Fruit fly (Drosophila melanogaster) S2 (cell line): ENCODE measurements around the gene Pez.

Experiments used
- CG8478 ChIP-seq: fragments of >200 bp; optimal IDR thresholded peaks from 2 replicates; lab custom pipeline; 2018
- CTCF ChIP-seq, 2 experiments: fragments of >200 bp; optimal IDR thresholded peaks; 2 replicates each; lab custom pipeline; 2018

Pez gene

DNA sequence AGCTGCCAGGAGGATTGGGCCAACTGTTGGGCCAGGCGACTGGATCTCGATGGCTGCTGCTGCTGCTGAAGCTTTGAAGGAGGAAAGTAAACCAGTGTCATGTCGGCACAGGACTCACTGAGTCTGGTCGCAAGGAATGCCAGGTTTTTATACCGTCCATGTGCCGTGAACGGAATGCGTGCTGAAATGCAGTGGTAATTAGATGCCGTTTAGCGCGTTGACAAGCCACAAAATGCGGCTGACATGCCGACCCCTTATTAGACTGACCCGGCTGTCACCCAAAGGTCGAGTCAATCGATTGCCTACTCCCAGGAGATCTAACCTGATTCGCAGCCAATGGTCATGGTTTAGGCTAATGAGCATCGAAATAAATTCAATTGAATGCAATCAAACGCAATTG is 15.8 kb upstream of the Pez start, which contains the start of gene ppk7:
Gene ppk7 (minus strand): TSS at position 101 of the 400 bp plus-strand sequence.
- TF ChIP-seq CG8478 (lab: Kevin White, UChicago) (no peak), CTCF (optimal IDR thresholded peaks at IDR 0.05; lab: Kevin White, UChicago) (no peak)

DNA sequence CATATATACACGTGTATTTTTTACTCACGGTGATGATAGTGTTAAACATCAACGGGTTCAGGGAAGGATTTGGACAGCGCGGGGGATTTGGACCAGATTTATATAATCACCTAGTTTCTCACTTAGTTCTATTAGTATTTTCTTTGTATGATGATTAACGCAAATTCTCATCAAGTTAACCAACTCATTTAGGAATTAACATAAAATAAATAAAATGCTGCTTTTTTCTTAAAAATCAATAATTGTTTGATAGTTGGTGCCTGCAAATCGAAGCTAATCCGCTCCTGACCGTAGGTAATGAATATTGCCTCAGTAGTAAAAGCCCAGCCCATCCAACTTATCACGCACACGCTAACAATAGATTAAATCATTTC is 13.3 kb upstream of the Pez start:
- TF ChIP-seq CG8478 (lab: Kevin White, UChicago): no peak
- TF ChIP-seq CTCF (optimal IDR thresholded peaks at IDR 0.05; lab: Kevin White, UChicago): no peak

DNA sequence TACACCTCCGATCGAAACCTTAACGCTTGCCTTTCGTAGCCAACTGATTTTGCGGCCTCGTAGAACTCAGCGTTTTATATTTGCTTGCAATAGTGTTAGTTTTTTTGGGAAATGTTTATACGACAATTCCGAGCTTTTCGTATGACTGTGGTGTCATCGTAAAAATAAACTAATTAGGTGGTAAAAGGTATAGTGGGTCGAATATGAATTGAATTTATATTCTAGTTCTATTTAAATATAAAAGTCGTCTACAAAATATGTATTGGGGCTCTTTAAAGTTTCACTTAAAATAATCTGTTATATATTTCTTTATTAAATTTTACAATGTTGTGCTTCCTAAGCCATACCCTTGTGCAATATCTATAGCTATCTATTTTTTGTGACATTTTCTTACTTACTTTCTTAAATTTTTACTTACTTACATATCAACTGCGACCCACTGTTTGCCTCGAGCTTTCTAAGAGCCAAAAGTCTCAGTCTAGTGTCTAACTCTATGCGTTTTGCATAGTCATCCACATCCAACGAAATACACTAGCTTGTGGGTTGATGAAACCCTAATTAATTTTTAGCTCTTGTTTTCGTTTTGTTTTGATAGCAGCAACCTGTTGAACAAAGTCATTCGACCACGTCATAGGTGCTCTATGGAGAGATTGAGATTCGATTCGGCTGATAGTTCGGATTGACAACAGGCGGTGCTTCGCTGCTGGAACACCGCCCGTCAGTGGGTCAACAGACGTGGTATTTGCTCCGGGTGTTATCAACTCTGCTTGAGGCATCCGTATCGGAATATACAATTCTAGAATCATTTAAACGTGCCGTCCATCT is 12.7 kb upstream of the Pez start, which contains the start of gene CG9498:
Gene CG9498 (minus strand): TSS at position 51 of the 825 bp plus-strand sequence.
- TF ChIP-seq CG8478 (lab: Kevin White, UChicago): no peak
- no peak for TF ChIP-seq CTCF (optimal IDR thresholded peaks at IDR 0.05; lab: Kevin White, UChicago)

DNA sequence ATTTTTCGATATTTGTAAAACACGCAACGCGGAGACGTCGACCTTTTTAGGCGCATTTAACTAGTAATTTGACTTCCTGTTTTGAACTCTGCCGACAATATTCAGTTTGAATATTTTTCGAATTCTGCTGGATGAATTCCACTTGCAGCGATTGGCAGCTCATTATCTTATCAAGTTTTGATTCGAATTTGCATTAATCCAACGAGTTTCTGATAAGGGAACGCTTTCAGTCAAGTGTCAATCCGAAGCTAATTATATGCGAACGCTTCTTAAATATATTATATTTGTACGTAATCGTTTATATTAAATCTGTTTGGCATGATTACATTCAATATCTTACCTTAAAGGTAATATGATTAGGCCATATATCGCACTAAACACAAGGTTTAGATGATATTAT is 9.9 kb upstream of the Pez start, which contains the start of gene CG9497:
Gene CG9497 (minus strand): TSS at position 101 of the 400 bp plus-strand sequence.
- TF ChIP-seq CG8478 (lab: Kevin White, UChicago) (no peak), CTCF (optimal IDR thresholded peaks at IDR 0.05; lab: Kevin White, UChicago) (no peak)

DNA sequence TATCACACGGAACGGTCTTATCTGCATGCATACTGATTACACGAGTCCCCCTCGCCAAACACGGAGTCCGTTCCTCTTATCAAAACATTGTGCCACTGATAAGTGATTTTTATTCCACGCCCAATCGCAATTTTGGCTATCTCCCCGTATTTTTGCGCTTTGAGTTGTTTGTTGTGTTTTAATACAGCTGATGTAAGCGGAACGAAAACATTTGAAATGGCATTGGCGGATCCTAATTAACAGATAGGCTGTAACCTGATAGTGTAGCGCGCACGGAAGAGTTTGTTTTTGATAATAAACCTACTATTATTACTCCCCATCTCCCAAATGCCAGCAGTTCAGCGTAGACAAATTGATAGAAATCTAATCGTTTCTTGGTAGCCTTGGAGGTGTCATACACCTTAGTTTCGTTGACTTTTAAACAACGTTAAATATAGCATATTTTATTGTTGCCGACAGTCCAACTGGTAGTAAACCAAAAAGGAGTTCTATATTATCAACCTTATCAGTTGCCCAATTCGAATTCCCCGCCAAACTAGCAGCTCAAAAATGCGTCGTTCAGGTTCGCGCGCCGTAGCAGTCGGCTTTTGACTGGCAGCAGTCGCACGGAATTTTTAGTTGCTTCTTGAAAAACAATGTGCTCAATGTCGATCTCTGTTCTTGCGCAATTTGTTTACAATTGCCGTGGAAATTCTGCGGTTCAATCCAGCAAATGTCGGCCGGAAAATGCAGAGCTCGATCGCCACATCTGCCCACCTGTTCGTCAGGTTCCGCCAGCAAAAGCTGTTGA is 4.8 kb upstream of the Pez start:
- TF ChIP-seq CTCF (optimal IDR thresholded peaks at IDR 0.05; lab: Kevin White, UChicago): peak in 1 of 2 experiments; percentile 35
- no peak for TF ChIP-seq CG8478 (lab: Kevin White, UChicago)

DNA sequence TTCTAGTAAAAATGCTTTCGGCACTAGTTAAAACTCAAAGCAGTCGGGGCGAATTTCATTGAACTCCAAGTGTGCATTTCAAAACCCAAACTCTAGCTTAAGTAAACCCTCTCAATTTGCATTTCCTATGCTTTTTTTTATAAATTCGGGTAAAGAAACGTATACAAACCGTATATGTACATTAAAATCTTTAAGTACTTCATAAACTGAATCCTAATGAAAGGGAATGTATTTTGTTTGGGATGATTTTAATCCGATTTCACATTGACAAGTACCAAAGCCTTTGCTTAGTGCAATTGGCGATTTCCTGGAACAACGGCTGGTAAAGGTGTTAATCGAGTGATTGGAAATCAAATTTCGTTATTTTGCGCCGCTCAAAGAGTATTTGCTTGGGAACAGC is 2.8 kb upstream of the Pez start:
- no peak for TF ChIP-seq CTCF (optimal IDR thresholded peaks at IDR 0.05; lab: Kevin White, UChicago)
- TF ChIP-seq CG8478 (lab: Kevin White, UChicago): no peak

DNA sequence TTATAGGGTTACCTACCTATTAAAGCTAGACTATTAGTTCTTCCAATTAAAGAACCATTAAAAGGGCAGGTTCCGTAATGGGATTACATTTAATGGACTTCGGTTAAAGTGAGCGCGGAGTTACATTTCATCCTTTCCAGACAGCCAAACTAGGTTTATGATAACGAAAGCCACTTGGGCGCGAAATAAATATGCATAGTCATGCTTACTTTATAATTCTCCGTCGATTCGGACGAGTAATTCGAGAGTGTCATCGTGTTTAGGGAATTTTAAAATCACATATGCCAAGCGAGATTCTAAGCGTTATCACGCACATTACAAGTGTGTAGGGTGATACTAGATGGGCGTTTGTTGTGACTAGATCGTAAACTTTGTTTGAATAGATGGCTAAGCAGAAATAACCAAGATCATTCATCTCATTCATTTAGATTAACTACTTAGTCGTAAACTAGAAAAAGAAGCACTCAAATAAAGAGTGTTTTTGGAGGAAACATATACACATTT is 1.8 kb upstream of the Pez start:
- TF ChIP-seq CTCF (optimal IDR thresholded peaks at IDR 0.05; lab: Kevin White, UChicago) (no peak), CG8478 (lab: Kevin White, UChicago) (no peak)

DNA sequence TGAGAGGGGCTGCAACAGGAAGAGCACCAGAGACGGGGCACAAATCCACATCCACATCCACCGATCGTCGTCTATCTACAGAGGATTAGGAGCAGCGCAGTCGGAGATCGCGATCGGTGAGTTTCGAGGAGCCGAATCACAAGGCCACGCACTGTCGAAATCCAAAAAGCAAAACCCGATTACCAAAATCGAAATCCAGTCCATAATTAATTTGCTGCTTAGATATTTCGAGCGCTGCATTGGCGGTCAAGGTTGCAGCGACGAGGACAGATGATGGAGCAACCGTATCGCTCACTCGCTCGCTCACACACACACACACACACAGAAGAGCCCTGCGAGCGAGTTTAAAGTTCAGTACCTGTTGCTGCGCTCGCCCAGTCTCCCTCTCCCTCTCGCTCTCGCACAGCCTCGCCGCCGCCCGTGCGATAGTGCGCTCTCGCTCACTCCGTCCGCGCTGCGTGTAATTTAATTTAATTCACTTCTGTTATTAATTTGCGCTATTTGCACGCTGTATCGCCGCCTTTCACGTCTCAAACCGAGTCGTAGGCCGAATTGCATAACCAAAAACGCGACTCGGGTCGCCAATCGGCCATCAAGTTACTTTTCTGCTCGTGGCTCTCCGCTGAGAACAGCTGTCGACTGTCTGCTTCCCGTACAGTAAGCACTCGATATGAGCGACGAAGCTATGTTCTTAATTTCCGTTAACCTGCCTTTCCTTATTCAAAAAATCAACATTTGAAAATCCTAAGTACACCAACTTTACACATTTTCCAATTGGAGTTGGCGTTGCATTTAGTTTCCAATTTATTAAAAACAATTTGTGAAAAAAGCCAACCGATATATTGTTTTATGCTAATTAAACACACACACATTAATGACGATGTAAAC is 783 bp upstream of the Pez start:
- TF ChIP-seq CG8478 (lab: Kevin White, UChicago) (no peak), CTCF (optimal IDR thresholded peaks at IDR 0.05; lab: Kevin White, UChicago) (peak; percentile 20 to 23)

DNA sequence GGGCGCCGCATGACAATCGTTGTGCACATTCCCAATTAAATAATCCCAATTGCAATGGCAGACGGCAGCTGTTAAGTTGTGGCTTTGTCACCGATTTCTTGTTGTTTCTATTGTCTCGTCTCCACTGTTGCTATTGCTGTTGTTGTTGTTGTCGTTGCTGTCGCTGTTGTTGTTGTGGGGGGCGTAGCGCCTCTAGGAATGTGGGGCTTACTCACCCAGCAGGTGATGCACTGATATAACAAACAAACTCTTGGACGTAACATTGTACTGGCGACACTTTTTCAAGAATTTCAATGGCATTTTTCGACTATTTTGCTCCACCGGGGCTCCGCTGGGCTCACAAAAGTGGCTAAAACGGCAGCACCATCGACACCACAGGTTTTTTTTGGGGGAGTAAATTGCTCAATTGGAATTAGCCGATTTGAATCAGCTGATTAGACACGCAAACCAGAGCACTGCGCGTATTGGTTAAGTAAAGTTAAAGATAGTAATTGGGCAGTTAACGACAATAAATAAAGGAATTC is 566 bp downstream of the Pez start:
- no peak for TF ChIP-seq CG8478 (lab: Kevin White, UChicago)
- no peak for TF ChIP-seq CTCF (optimal IDR thresholded peaks at IDR 0.05; lab: Kevin White, UChicago)

DNA sequence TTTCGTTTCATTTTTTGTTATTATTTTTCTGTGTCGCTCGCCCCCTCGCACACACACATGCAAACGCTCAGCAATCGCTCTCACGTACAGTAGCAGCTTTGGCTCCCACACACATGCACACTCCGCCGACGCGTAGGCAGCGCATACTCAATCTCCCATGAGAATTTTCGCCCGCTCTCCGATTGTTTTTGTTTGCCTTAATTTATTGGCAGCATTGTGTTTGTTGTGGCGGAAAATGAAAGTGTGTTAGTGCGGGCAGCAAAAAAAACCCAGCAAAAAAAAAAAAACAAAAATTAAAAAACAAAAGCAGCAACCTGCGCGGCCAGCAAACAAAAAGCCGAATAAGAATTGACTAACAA is 14.1 kb downstream of the Pez start:
- TF ChIP-seq CG8478 (lab: Kevin White, UChicago): no peak
- no peak for TF ChIP-seq CTCF (optimal IDR thresholded peaks at IDR 0.05; lab: Kevin White, UChicago)

DNA sequence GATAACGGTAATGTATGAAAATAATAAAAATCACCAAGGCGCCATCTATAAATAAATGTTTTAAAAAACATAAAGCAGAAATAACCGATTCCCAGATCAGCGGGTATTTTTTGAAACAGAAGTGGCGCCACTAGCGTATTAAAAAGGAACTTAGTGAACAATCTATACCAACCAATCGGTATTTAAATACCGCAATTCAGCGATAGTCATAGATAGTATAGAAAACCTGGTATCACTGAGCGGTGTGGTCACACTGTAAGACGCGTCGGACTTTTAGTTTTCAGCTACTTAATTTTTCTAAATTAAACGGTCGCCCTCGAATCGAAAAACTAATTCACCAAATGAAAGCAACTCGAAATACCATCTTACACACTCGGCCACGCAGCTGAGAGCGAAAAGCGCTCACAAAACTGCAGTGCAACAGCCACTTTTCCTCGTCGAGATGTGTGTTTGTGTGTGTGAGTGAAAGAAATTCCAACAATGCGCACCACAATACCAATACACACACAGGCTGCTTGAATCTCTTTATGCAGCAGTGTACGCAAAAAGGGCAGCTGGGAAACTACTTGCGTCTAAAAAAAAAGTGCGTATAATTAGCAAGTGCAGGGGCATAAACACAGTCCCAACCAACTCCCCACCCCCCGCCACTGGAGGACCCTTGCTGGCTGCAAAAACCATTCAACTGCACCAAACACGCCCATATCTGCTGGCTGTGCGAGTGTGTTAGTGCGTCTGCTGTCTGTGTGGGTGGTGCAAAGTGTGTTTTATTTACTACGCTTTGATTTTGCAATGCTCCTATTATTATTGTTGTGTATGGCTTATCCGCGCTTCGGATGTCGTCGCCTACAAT is 14.7 kb downstream of the Pez start, which contains the start of gene PDZ-GEF:
Gene PDZ-GEF (plus strand): TSS at position 232 of the 850 bp plus-strand sequence.
- TF ChIP-seq CG8478 (lab: Kevin White, UChicago) (peak; percentile 13), CTCF (optimal IDR thresholded peaks at IDR 0.05; lab: Kevin White, UChicago) (peak; percentile 93 to 96)

DNA sequence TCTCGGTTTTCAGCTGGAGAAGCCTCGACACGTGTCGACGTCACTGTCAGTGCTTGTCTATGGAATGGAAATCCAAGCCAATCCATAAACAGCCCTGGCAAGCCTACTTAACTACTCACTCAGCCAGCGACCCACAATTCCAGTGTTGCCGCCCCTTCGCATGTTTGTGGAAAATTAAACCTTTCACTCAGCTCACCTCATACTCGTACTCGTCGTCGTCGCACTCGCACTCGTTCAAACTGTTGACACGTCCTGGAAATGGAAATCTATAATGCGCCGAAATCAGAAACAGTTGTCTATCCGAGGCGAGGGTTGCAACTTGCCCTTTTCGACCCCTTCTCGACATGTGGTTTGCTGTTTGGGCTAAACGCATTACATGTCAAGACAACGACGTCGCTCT is 19.4 kb downstream of the Pez start:
- TF ChIP-seq CTCF (optimal IDR thresholded peaks at IDR 0.05; lab: Kevin White, UChicago) (no peak), CG8478 (lab: Kevin White, UChicago) (no peak)

DNA sequence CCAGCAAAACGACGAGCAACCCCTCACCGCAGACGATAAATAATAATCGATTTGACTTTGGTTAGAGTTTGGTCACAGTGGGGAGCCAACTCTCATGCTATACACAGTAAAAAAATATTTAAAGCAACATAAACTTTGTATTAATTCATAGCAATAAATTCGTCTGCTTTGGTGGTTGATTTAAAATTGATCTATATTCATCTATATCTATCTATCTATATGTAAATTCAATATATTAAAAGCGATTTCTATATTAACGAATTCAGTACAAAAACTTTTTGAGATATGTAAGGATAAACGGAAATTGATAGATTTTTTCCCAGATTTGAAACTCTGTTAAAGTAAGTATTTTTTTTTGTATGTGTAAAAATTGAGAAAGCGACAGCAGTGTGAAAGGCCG is 28.6 kb downstream of the Pez start:
- TF ChIP-seq CG8478 (lab: Kevin White, UChicago) (no peak), CTCF (optimal IDR thresholded peaks at IDR 0.05; lab: Kevin White, UChicago) (no peak)
